Worm (Caenorhabditis elegans) whole organism, L4/young adult: Measurements from ENCODE around the gene vha-20.

ENCODE experiments used
- W03F9.2 ChIP-seq: fragments of 150-350 bp; optimal IDR thresholded peaks from 2 replicates; lab custom pipeline; 2014; ENCODE audit warnings: missing biosample characterization, missing genetic modification characterization
- dao-5 ChIP-seq: sonication (generic microtip); optimal IDR thresholded peaks from 2 replicates; lab custom pipeline; 2016; ENCODE audit warnings: missing genotype, missing genetic modification characterization, moderate library complexity, missing compliant biosample characterization
- him-1 ChIP-seq: sonication (generic microtip); optimal IDR thresholded peaks from 2 replicates; lab custom pipeline; 2016; ENCODE audit warnings: missing genotype, missing genetic modification reagents, missing genetic modification characterization, missing compliant biosample characterization

Gene vha-20

DNA sequence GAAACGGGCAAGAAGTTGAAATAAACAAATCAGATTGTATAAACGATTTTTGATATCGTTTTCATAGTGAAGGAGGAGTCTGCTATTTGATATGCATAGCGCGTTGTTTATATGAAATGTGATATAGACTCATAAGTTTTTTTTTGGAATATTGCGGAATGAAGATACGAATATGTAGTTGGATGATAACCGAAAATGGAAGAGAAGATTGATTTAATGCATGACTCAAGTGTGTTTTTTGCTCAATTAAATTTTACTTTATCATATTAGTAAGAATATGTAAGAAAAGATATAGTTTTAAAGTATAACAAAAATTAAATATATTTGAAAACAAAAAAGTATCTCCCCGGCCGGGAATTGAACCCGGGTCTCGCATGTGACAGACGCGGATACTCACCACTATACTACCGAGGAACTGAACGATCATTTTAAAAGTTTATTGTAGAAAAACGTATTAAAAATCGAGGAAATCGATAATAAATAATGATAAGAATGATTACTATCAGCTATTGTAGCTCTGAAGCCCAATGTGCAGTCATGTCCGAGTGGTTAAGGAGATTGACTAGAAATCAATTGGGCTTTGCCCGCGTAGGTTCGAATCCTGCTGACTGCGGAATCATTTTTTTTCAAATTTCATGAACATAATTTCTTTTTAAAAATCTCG lies 2.5 kb downstream of the vha-20 start, which contains the start of gene lgc-25:
lgc-25 (minus strand) TSS at position 51 of the 664 bp plus-strand sequence.
- no peak for TF ChIP-seq him-1 (tag; lab: Kevin White, UChicago)
- peak; percentile 23 for TF ChIP-seq W03F9.2 (tag; lab: Kevin White, UChicago)
- TF ChIP-seq dao-5 = peak; percentile 20

DNA sequence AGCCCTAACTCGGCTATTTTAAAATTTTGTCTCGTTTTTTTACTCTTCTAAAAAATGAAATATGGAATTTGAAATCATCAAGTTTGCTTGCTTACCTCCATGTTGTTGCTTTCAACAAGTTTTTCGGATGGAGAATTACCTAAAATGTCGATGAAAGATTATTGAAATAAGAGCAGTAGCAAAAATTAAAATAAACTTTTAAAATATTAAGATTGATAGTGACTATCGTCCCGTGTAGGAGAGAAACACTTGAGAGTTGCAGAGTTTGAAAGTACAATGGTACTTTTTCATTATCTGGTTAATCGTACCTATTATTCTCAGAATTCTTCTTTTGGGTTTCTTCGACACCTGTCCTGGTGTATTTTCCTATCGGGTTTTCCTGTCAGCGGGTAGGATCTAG lies 7.4 kb downstream of the vha-20 start, which contains the start of gene ceh-90:
ceh-90 (minus strand) TSS at position 101 of the 400 bp plus-strand sequence.
- TF ChIP-seq dao-5 (no peak), him-1 (tag; lab: Kevin White, UChicago) (no peak), W03F9.2 (tag; lab: Kevin White, UChicago) (no peak)

- TF ChIP-seq dao-5 (no peak), W03F9.2 (tag; lab: Kevin White, UChicago) (no peak), him-1 (tag; lab: Kevin White, UChicago) (no peak)
Observed at ce11 chrX:14152644-14153043, 11.7 kb downstream of the vha-20 start.

- TF ChIP-seq W03F9.2 (tag; lab: Kevin White, UChicago) = no peak
- no peak for TF ChIP-seq dao-5
- no peak for TF ChIP-seq him-1 (tag; lab: Kevin White, UChicago)
Observed at ce11 chrX:14147400-14147799, 16.9 kb downstream of the vha-20 start, which contains the start of gene akt-2. TSS of gene akt-2 (plus strand) at chrX:14147700.

- no peak for TF ChIP-seq dao-5
- TF ChIP-seq W03F9.2 (tag; lab: Kevin White, UChicago) = peak; percentile 77
- peak; percentile 30 for TF ChIP-seq him-1 (tag; lab: Kevin White, UChicago)
Observed at ce11 chrX:14146740-14147140, 17.6 kb downstream of the vha-20 start.

DNA sequence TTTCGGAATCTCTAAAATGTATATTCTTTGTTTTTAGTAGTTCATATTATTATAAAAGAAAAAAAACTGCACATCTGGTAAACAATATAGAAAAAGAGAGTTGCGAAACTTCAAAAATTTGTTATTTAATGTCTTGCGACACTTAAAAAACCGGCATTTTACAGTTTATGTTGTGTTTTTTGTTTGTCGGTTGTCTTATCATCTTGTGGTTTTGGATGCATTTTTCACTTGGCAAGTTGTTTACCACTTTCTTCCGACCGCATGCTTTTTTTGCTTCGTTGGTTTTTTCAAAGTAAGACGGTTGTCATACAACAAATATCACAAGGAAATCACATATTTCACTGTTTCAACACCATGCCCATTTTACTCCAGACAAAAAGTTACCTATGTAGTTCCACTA lies 18.7 kb downstream of the vha-20 start:
- TF ChIP-seq W03F9.2 (tag; lab: Kevin White, UChicago) (no peak), him-1 (tag; lab: Kevin White, UChicago) (no peak), dao-5 (no peak)

ce11 chrX:14141896-14142392 lies 22.4 kb downstream of the vha-20 start, which contains the start of gene ceh-89:
TSS of gene ceh-89 (plus strand) at chrX:14141946.
- no peak for TF ChIP-seq him-1 (tag; lab: Kevin White, UChicago)
- TF ChIP-seq dao-5 = no peak
- TF ChIP-seq W03F9.2 (tag; lab: Kevin White, UChicago) = no peak

- TF ChIP-seq W03F9.2 (tag; lab: Kevin White, UChicago) (no peak), him-1 (tag; lab: Kevin White, UChicago) (no peak), dao-5 (no peak)
Observed at ce11 chrX:14141344-14141841, 22.9 kb downstream of the vha-20 start.

DNA sequence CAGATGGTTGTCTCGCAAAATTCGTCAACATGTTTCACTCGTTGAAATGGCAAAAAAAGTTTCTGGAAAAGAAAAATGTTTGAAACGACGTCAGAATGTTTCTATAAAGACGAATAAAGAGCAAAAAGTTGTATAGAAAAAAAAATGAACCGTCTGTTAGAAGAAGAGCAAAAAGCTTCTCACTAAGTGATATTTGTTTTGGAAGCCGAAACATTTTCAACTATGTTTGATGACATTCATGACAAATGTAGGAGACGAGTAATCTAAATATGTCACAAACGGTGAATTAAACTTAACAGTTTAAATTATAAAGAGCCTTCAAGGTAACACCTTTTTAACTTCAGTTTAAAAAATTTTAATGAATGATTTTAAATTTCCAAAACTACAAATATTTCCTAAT lies 24.3 kb downstream of the vha-20 start, which contains the start of gene nkat-1:
nkat-1 (minus strand) TSS at position 101 of the 400 bp plus-strand sequence.
- TF ChIP-seq him-1 (tag; lab: Kevin White, UChicago) (no peak), W03F9.2 (tag; lab: Kevin White, UChicago) (no peak)

DNA sequence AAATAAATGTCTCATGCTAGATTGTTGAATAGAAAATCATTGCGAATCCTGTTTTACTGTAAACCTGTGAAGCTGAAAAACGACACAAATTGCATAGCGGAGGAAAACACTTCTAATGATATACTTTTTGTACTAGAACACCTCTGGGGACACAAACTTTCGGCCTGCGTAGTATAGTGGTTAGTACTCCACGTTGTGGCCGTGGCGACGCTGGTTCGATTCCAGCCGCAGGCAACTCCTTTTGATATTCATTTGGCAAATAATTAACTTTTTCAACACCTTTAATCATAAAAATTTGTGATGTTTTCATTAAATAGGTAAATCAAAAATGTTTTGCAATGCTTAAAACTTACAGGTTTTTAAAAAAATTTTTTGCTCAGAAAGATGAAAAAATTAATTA lies 29.4 kb downstream of the vha-20 start:
- TF ChIP-seq W03F9.2 (tag; lab: Kevin White, UChicago) = peak; percentile 23
- no peak for TF ChIP-seq dao-5

- TF ChIP-seq dao-5 = no peak
- no peak for TF ChIP-seq him-1 (tag; lab: Kevin White, UChicago)
Observed at ce11 chrX:14134244-14134643, 30.1 kb downstream of the vha-20 start, which contains the start of gene F28H6.8. TSS of gene F28H6.8 (minus strand) at chrX:14134344.

DNA sequence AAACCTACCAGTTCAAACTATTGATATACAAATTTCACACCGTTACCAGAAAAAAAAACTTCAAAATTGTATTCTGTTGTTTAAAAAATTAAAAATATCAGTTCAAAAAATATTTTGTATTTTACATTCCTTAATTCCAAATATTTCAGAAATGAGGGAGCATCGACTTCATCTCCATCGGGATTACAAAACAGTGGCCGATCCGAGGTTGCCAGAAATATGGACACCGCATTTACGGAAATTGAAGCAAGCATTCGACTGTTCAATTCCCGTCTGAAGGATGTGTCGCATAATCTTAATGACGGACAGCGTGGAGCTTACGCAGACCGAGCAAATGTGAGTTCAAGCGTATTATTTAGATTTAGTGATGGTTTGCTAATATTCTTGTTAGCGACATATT lies 31.6 kb downstream of the vha-20 start:
- no peak for TF ChIP-seq W03F9.2 (tag; lab: Kevin White, UChicago)
- TF ChIP-seq dao-5 = no peak
- no peak for TF ChIP-seq him-1 (tag; lab: Kevin White, UChicago)

DNA sequence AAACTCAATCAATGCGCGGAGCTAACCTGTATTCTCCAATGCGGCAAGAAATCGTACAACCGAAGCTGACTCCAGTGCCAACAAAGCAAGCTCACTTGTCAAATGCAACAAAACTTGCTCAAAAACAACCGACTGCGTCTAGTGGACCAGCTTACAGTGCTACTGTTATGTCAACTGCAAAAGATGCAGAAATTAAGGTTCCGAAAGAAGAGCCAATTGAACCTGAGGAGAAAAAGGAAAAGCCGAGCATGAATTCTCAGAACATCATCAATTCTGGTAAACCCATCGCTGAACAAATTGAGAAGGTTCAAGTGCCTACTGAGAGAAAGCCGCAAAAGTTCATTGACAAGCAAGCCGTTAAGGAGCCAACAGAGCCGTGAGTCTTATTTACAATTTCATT lies 32.8 kb downstream of the vha-20 start:
- TF ChIP-seq him-1 (tag; lab: Kevin White, UChicago) (no peak), W03F9.2 (tag; lab: Kevin White, UChicago) (no peak)

- TF ChIP-seq him-1 (tag; lab: Kevin White, UChicago) = no peak
- TF ChIP-seq dao-5 = no peak
- no peak for TF ChIP-seq W03F9.2 (tag; lab: Kevin White, UChicago)
Observed at ce11 chrX:14127291-14127922, 36.9 kb downstream of the vha-20 start, which contains the start of gene F28H6.4. TSS of gene F28H6.4 (plus strand) at chrX:14127872.
